Fruit fly (Drosophila melanogaster): ENCODE data around the gene Gr64e.
A peak's percentile ranks its signal among the peaks of the same experiment; 100 is the strongest.

The Gr64e gene

DNA sequence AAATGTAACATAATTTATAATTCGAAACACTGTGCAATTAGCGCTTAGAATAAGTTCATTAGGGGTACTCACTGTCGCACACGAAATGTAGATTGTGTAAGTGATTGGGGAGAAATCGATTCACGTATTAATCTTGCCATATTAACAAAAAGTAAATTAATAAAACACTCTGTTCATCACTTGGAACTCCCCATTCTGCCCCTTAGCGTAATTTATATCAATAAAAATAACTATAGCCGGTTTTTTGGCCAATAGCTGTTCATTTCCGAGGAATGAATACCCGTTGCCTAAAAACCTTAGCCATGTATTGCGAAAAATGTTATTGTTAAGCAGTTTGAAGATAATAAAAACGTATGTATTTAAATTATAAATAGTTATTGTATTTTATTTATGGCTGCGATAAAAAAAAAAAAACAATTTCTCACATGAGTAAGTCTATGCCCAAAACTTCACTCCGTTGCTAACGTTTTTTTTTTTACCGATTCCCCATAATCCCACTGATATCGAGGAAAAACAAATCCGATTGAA, 27.4 kb downstream of the Gr64e start, which contains the start of gene Ugt305A1:
Gene Ugt305A1 (plus strand): TSS at position 478 of the 528 bp plus-strand sequence.
- no peak for TF ChIP-seq usp (GFP tag; optimal IDR thresholded peaks at IDR 0.05)
- TF ChIP-seq Dll (optimal IDR thresholded peaks at IDR 0.05), result no peak
- no peak for TF ChIP-seq psq (optimal IDR thresholded peaks at IDR 0.05)
- TF ChIP-seq CG8478 (optimal IDR thresholded peaks at IDR 0.05), result no peak
- TF ChIP-seq EcR (GFP tag; optimal IDR thresholded peaks at IDR 0.05), result no peak
- TF ChIP-seq pan (optimal IDR thresholded peaks at IDR 0.05), result no peak

- no peak for TF ChIP-seq psq (optimal IDR thresholded peaks at IDR 0.05)
- no peak for TF ChIP-seq EcR (GFP tag; optimal IDR thresholded peaks at IDR 0.05)
- no peak for TF ChIP-seq Dll (optimal IDR thresholded peaks at IDR 0.05)
- TF ChIP-seq usp (GFP tag; optimal IDR thresholded peaks at IDR 0.05), result no peak
- TF ChIP-seq pan (optimal IDR thresholded peaks at IDR 0.05), result no peak
- TF ChIP-seq CG8478 (optimal IDR thresholded peaks at IDR 0.05), result no peak
Observed at dm6 chr3L:4061921-4062474, 30.1 kb downstream of the Gr64e start, which contains the start of gene dib. Gene dib, plus strand, starts transcription at chr3L:4062292.

DNA sequence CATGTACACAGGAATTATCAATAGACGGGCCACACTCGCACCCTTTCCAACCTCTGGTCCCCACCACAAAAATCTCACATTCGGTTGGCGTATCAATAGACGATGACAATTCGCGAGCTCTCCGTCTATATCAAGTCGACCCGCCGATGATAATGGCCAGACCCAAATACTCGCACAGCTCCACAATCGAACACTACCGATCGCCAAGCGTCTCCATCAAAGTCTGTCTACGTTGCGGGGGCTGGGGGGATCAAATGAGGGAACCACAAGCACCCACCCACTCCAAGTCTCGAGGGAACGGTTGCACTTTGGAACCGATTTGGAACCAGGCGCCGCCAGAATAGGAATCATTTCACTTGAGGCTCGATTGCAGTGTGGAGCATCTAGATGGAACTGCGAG, 36.4 kb downstream of the Gr64e start:
- TF ChIP-seq usp (GFP tag; optimal IDR thresholded peaks at IDR 0.05), result no peak
- no peak for TF ChIP-seq CG8478 (optimal IDR thresholded peaks at IDR 0.05)
- TF ChIP-seq pan (optimal IDR thresholded peaks at IDR 0.05), result no peak
- no peak for TF ChIP-seq EcR (GFP tag; optimal IDR thresholded peaks at IDR 0.05)
- no peak for TF ChIP-seq Dll (optimal IDR thresholded peaks at IDR 0.05)
- TF ChIP-seq psq (optimal IDR thresholded peaks at IDR 0.05), result no peak

DNA sequence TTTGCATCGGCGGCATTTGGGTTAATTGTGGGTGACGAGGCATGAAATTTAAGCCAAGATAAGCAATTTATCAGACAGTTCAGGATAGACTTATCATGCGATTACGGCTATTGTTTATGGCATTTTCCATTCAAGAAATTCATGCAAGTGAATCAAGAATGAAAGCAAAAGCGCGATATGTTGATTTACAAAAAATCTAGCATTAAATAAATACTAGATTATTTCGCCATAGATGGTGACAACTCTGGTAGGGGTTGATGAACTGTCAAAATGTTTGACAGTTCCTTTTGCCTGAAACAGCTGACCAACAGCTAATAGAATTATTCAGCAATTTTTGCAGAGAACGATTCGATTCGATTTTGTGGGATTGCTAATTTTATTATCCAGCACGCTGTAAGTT, 37.1 kb downstream of the Gr64e start, which contains the start of gene CG32259:
Gene CG32259 (plus strand): TSS at position 301 of the 400 bp plus-strand sequence.
- TF ChIP-seq Dll (optimal IDR thresholded peaks at IDR 0.05), result no peak
- TF ChIP-seq pan (optimal IDR thresholded peaks at IDR 0.05), result no peak
- no peak for TF ChIP-seq EcR (GFP tag; optimal IDR thresholded peaks at IDR 0.05)
- TF ChIP-seq psq (optimal IDR thresholded peaks at IDR 0.05), result no peak
- TF ChIP-seq usp (GFP tag; optimal IDR thresholded peaks at IDR 0.05), result no peak
- TF ChIP-seq CG8478 (optimal IDR thresholded peaks at IDR 0.05), result no peak

- peak; percentile 96 for TF ChIP-seq pan (optimal IDR thresholded peaks at IDR 0.05)
- no peak for TF ChIP-seq psq (optimal IDR thresholded peaks at IDR 0.05)
- TF ChIP-seq EcR (GFP tag; optimal IDR thresholded peaks at IDR 0.05), result no peak
- TF ChIP-seq CG8478 (optimal IDR thresholded peaks at IDR 0.05), result no peak
- TF ChIP-seq usp (GFP tag; optimal IDR thresholded peaks at IDR 0.05), result no peak
- TF ChIP-seq Dll (optimal IDR thresholded peaks at IDR 0.05), result peak; percentile 81
Observed at dm6 chr3L:4070221-4070995, 38.5 kb downstream of the Gr64e start.

DNA sequence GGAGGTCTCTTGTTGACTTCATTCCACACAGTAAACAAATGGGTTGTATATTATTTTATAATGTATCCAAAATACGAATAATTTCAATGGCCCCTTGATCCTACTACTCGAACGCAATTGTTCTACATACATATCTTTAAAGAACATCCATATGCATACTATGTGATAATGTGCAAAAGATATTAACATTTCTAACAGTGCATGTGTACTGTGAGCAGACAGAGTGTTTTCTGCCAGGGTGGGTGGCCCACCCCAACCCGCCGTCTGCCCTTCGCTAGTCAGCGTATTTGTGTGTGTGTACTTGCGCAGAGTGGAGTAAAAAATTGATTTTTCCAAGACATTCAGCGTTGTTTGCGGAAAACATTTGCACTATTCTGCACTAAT, 39.0 kb downstream of the Gr64e start:
- TF ChIP-seq Dll (optimal IDR thresholded peaks at IDR 0.05) (no peak), psq (optimal IDR thresholded peaks at IDR 0.05) (no peak), pan (optimal IDR thresholded peaks at IDR 0.05) (no peak), CG8478 (optimal IDR thresholded peaks at IDR 0.05) (no peak), EcR (GFP tag; optimal IDR thresholded peaks at IDR 0.05) (no peak), usp (GFP tag; optimal IDR thresholded peaks at IDR 0.05) (no peak)

- peak; percentile 65 for TF ChIP-seq psq (optimal IDR thresholded peaks at IDR 0.05)
- TF ChIP-seq CG8478 (optimal IDR thresholded peaks at IDR 0.05), result no peak
- no peak for TF ChIP-seq EcR (GFP tag; optimal IDR thresholded peaks at IDR 0.05)
- no peak for TF ChIP-seq usp (GFP tag; optimal IDR thresholded peaks at IDR 0.05)
- TF ChIP-seq pan (optimal IDR thresholded peaks at IDR 0.05), result no peak
- TF ChIP-seq Dll (optimal IDR thresholded peaks at IDR 0.05), result peak; percentile 91
Observed at dm6 chr3L:4071561-4072049, 39.7 kb downstream of the Gr64e start, which contains the start of gene wit. Gene wit, minus strand, starts transcription at chr3L:4071717.

DNA sequence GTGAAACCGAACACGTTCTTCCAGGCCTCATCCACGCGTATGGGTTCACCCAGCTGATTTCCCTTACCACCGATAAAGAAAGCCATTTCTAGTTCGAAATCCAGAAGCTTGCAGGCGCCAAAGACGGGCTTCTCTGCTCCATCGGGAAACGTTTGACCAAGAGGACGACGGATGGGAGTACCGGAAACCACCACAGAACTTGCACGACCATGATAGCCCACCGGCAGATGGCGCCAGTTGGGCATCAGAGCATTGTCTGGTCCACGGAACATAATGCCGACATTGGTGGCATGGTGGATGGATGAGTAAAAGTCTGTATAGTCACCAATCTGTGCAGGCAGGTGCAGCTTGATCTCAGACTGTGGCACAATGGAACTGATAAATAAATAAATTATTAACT, 40.8 kb downstream of the Gr64e start:
- TF ChIP-seq Dll (optimal IDR thresholded peaks at IDR 0.05), result no peak
- no peak for TF ChIP-seq CG8478 (optimal IDR thresholded peaks at IDR 0.05)
- no peak for TF ChIP-seq pan (optimal IDR thresholded peaks at IDR 0.05)
- TF ChIP-seq EcR (GFP tag; optimal IDR thresholded peaks at IDR 0.05), result no peak
- no peak for TF ChIP-seq psq (optimal IDR thresholded peaks at IDR 0.05)
- TF ChIP-seq usp (GFP tag; optimal IDR thresholded peaks at IDR 0.05), result no peak

- TF ChIP-seq CG8478 (optimal IDR thresholded peaks at IDR 0.05), result no peak
- TF ChIP-seq EcR (GFP tag; optimal IDR thresholded peaks at IDR 0.05), result no peak
Observed at dm6 chr3L:4073755-4074154, 41.8 kb downstream of the Gr64e start, which contains the start of gene Faa. Gene Faa, minus strand, starts transcription at chr3L:4073954.

DNA sequence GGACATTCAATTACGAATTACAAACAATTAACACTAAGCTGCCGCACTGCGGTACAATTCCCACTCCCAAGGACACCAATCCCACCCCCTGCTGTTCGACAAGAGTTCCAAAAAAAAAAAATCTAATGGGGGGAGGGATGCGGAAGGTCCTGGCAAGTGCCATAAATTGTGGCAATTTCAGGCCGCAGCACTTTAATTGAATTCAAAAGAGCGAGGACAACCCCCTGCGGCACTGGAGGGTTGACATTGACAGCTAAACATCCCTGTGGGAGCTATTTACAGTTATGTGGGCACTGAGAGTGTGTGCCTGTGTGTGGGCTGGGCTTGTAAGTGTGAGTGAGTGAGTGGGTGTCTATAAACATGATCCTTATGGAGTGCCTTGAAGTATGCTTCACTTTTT, 45.0 kb downstream of the Gr64e start:
- TF ChIP-seq pan (optimal IDR thresholded peaks at IDR 0.05) (no peak), usp (GFP tag; optimal IDR thresholded peaks at IDR 0.05) (no peak), EcR (GFP tag; optimal IDR thresholded peaks at IDR 0.05) (no peak), Dll (optimal IDR thresholded peaks at IDR 0.05) (no peak), psq (optimal IDR thresholded peaks at IDR 0.05) (no peak), CG8478 (optimal IDR thresholded peaks at IDR 0.05) (no peak)

DNA sequence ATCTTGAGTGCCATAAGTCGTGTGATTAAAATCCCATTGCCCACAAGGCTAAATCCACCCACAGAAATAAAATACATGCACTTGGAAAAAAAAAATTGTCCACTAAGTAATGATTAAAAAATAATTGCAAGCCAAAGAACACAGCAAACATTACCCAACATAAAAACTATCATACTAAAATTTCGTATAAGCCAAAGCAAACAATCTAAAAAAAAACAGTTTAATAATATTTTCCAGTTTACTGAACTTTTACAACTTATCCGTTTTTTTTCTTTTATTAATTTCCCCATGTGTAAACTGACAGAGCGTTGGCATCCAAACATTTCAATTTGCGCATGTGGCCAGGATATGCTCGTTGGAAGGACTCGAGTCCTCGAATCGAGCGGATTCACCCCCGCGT, 48.3 kb downstream of the Gr64e start:
- no peak for TF ChIP-seq usp (GFP tag; optimal IDR thresholded peaks at IDR 0.05)
- TF ChIP-seq CG8478 (optimal IDR thresholded peaks at IDR 0.05), result no peak
- TF ChIP-seq psq (optimal IDR thresholded peaks at IDR 0.05), result no peak
- no peak for TF ChIP-seq pan (optimal IDR thresholded peaks at IDR 0.05)
- no peak for TF ChIP-seq EcR (GFP tag; optimal IDR thresholded peaks at IDR 0.05)
- TF ChIP-seq Dll (optimal IDR thresholded peaks at IDR 0.05), result no peak

DNA sequence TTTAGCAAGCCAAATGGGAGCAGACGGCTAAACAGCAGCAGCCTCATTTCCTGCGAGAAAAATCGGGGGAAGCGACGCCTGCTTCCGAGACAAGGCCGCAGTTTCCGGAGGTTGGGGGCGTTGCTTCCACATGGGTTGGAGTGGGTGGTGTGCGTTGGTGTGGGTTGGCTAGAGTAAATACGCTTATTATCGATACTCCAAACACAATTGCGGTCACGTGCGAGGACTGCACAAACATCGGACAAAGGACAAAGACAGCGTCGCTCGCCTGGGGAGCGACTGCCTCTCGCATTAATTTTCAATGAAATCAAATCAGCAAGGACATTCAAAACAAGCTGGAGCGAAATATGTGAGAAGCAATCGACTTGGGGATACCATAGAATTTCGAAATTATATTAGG, 49.3 kb downstream of the Gr64e start:
- no peak for TF ChIP-seq EcR (GFP tag; optimal IDR thresholded peaks at IDR 0.05)

Data from whole organism.